Worm (Caenorhabditis elegans) whole organism, L1 larva: ENCODE measurements around the gene fmo-3.
A peak's percentile ranks its signal among the peaks of the same experiment; 100 is the strongest.

Experiments
- C04F5.9 ChIP-seq: sonication (generic microtip); optimal IDR thresholded peaks from 2 replicates; lab custom pipeline; 2016; ENCODE audit warnings: missing genetic modification characterization, missing compliant biosample characterization
- C34B4.2 ChIP-seq: sonication (generic microtip); optimal IDR thresholded peaks from 2 replicates; lab custom pipeline; 2017; ENCODE audit warnings: mild to moderate bottlenecking, missing genetic modification characterization, missing compliant biosample characterization
- F16B12.6 ChIP-seq: fragments of 150-350 bp; optimal IDR thresholded peaks from 2 replicates; lab custom pipeline; 2014; ENCODE audit warnings: missing biosample characterization, missing genetic modification characterization
- Y116A8C.19 ChIP-seq: sonication (generic microtip); optimal IDR thresholded peaks from 2 replicates; lab custom pipeline; 2016; ENCODE audit warnings: missing compliant biosample characterization, missing genetic modification characterization, borderline replicate concordance
- aha-1 ChIP-seq: fragments of 150-350 bp; optimal IDR thresholded peaks from 2 replicates; lab custom pipeline; 2014; ENCODE audit warnings: missing biosample characterization, missing genetic modification characterization
- alr-1 ChIP-seq: fragments of 200-800 bp; sonication (Bioruptor generic); optimal IDR thresholded peaks from 2 replicates; lab custom pipeline; 2018; ENCODE audit warnings: borderline replicate concordance, mild to moderate bottlenecking, missing genetic modification characterization, missing compliant biosample characterization
- ama-1 ChIP-seq: fragments of 150-350 bp; optimal IDR thresholded peaks from 2 replicates; lab custom pipeline; 2014
- ceh-8 ChIP-seq: fragments of 200-800 bp; sonication (Bioruptor generic); optimal IDR thresholded peaks from 2 replicates; lab custom pipeline; 2018; ENCODE audit warnings: mild to moderate bottlenecking, missing genetic modification characterization, moderate library complexity, missing compliant biosample characterization
- ceh-88 ChIP-seq: fragments of 200-800 bp; sonication (Bioruptor generic); IDR thresholded peaks from 2 replicates; pipeline ENCODE4 v1.3.6; 2022; ENCODE audit warnings: missing genetic modification characterization, missing compliant biosample characterization
- ceh-90 ChIP-seq: sonication (generic microtip); optimal IDR thresholded peaks from 2 replicates; lab custom pipeline; 2016; ENCODE audit warnings: missing genetic modification characterization, missing compliant biosample characterization
- efl-1 ChIP-seq, 4 experiments: fragments of 150-350 bp; optimal IDR thresholded peaks in 3 of 4; peaks in 1 of 4; 1 replicate in 1 of 4; 2 replicates in 3 of 4; lab custom pipeline; 2014; ENCODE audit warnings: missing biosample characterization in 2 of 4, missing genetic modification characterization in 2 of 4, missing genetic modification reagents in 2 of 4
- efl-3 ChIP-seq: fragments of 200-800 bp; sonication (Bioruptor generic); optimal IDR thresholded peaks from 2 replicates; lab custom pipeline; 2018; ENCODE audit warnings: mild to moderate bottlenecking, missing genetic modification characterization, missing compliant biosample characterization
- egl-13 ChIP-seq: sonication (generic microtip); optimal IDR thresholded peaks from 2 replicates; lab custom pipeline; 2016; ENCODE audit warnings: missing genotype, missing genetic modification reagents, missing genetic modification characterization, missing compliant biosample characterization
- fkh-10 ChIP-seq: sonication (generic microtip); optimal IDR thresholded peaks from 2 replicates; lab custom pipeline; 2017; ENCODE audit warnings: missing biosample characterization, missing genetic modification reagents, missing genetic modification characterization
- fkh-8 ChIP-seq: sonication (generic microtip); optimal IDR thresholded peaks from 2 replicates; lab custom pipeline; 2016; ENCODE audit warnings: mild to moderate bottlenecking, missing genetic modification characterization, missing compliant biosample characterization
- grh-1 ChIP-seq: fragments of 200-800 bp; sonication (Bioruptor generic); IDR thresholded peaks from 2 replicates; pipeline ENCODE4 v1.3.6; 2022; ENCODE audit warnings: missing genetic modification reagents, missing genetic modification characterization, missing compliant biosample characterization
- hlh-17 ChIP-seq: fragments of 200-800 bp; sonication (Bioruptor generic); optimal IDR thresholded peaks from 2 replicates; lab custom pipeline; 2018; ENCODE audit warnings: missing genetic modification characterization, mild to moderate bottlenecking, missing compliant biosample characterization, moderate library complexity, borderline replicate concordance
- hlh-4 ChIP-seq: sonication (generic microtip); optimal IDR thresholded peaks from 2 replicates; lab custom pipeline; 2016; ENCODE audit warnings: mild to moderate bottlenecking, missing genetic modification characterization, missing compliant biosample characterization
- hpl-2 ChIP-seq: fragments of 150-350 bp; optimal IDR thresholded peaks from 2 replicates; lab custom pipeline; 2014; ENCODE audit warnings: missing biosample characterization, missing genetic modification reagents, missing genetic modification characterization
- isw-1 ChIP-seq: fragments of 200-800 bp; sonication (Bioruptor generic); IDR thresholded peaks from 2 replicates; pipeline ENCODE4 v1.3.6; 2022; ENCODE audit warnings: missing genetic modification characterization, missing compliant biosample characterization
- lin-13 ChIP-seq: fragments of 150-350 bp; optimal IDR thresholded peaks from 2 replicates; lab custom pipeline; 2014; ENCODE audit warnings: missing biosample characterization, missing genetic modification reagents, missing genetic modification characterization
- lin-14 ChIP-seq: fragments of 200-800 bp; sonication (Bioruptor generic); optimal IDR thresholded peaks from 2 replicates; lab custom pipeline; 2018; ENCODE audit warnings: mild to moderate bottlenecking, missing genetic modification characterization, moderate library complexity, missing compliant biosample characterization
- lin-39 ChIP-seq: fragments of 150-350 bp; optimal IDR thresholded peaks from 2 replicates; lab custom pipeline; 2014; ENCODE audit warnings: missing biosample characterization, missing genetic modification reagents, missing genetic modification characterization
- lsy-2 ChIP-seq, 2 experiments: fragments of 150-350 bp; optimal IDR thresholded peaks; 2 replicates each; lab custom pipeline; 2014; ENCODE audit warnings: missing biosample characterization in 2 of 2, missing genetic modification characterization in 2 of 2
- mab-9 ChIP-seq: fragments of 200-800 bp; sonication (Bioruptor generic); IDR thresholded peaks from 2 replicates; pipeline ENCODE4 v1.3.6; 2022; ENCODE audit warnings: missing genetic modification reagents, missing genetic modification characterization, missing compliant biosample characterization
- mdl-1 ChIP-seq, 2 experiments: fragments of 150-350 bp; optimal IDR thresholded peaks; 2 replicates each; lab custom pipeline; 2014 to 2017; ENCODE audit warnings: missing biosample characterization in 2 of 2, missing genetic modification characterization in 2 of 2, inconsistent platforms in 1 of 2
- mep-1 ChIP-seq: fragments of 150-350 bp; optimal IDR thresholded peaks from 2 replicates; lab custom pipeline; 2014; ENCODE audit warnings: missing biosample characterization, missing genetic modification characterization
- nhr-11 ChIP-seq: fragments of 150-350 bp; optimal IDR thresholded peaks from 2 replicates; lab custom pipeline; 2014; ENCODE audit warnings: missing biosample characterization, missing genetic modification characterization
- nhr-237 ChIP-seq: fragments of 150-350 bp; optimal IDR thresholded peaks from 2 replicates; lab custom pipeline; 2014; ENCODE audit warnings: missing biosample characterization, missing genetic modification characterization
- nhr-47 ChIP-seq: sonication (generic microtip); optimal IDR thresholded peaks from 2 replicates; lab custom pipeline; 2016; ENCODE audit warnings: mild to moderate bottlenecking, missing genetic modification characterization, moderate library complexity, missing compliant biosample characterization
- nhr-76 ChIP-seq: sonication (generic microtip); optimal IDR thresholded peaks from 2 replicates; lab custom pipeline; 2017; ENCODE audit warnings: missing biosample characterization, missing genetic modification characterization
- nhr-77 ChIP-seq: fragments of 150-350 bp; optimal IDR thresholded peaks from 2 replicates; lab custom pipeline; 2014; ENCODE audit warnings: missing biosample characterization, missing genetic modification characterization
- pag-3 ChIP-seq: sonication (generic microtip); optimal IDR thresholded peaks from 2 replicates; lab custom pipeline; 2017; ENCODE audit warnings: missing genetic modification characterization, mild to moderate bottlenecking, missing compliant biosample characterization, antibody characterized with exemption, borderline replicate concordance; ENCODE audit not compliant: insufficient read depth
- pax-3 ChIP-seq: fragments of 200-800 bp; sonication (Bioruptor generic); optimal IDR thresholded peaks from 2 replicates; lab custom pipeline; 2018; ENCODE audit warnings: mild to moderate bottlenecking, missing genetic modification characterization, moderate library complexity, missing compliant biosample characterization
- pqm-1 ChIP-seq: sonication (generic microtip); optimal IDR thresholded peaks from 3 replicates; lab custom pipeline; 2017; ENCODE audit warnings: missing biosample characterization, missing genetic modification characterization
- rnt-1 ChIP-seq: sonication (generic microtip); optimal IDR thresholded peaks from 2 replicates; lab custom pipeline; 2016; ENCODE audit warnings: mild to moderate bottlenecking, missing genetic modification characterization, moderate library complexity, missing compliant biosample characterization
- skn-1 ChIP-seq: fragments of 150-350 bp; optimal IDR thresholded peaks from 2 replicates; lab custom pipeline; 2014; ENCODE audit warnings: missing biosample characterization, missing genetic modification characterization
- snu-23 ChIP-seq: sonication (generic microtip); optimal IDR thresholded peaks from 2 replicates; lab custom pipeline; 2016; ENCODE audit warnings: missing genetic modification characterization, missing compliant biosample characterization
- sptf-1 ChIP-seq: fragments of 150-350 bp; optimal IDR thresholded peaks from 2 replicates; lab custom pipeline; 2014; ENCODE audit warnings: missing biosample characterization, missing genetic modification characterization
- swsn-7 ChIP-seq: sonication (generic microtip); optimal IDR thresholded peaks from 2 replicates; lab custom pipeline; 2016; ENCODE audit warnings: missing genetic modification characterization, missing compliant biosample characterization
- unc-30 ChIP-seq: sonication (generic microtip); optimal IDR thresholded peaks from 2 replicates; lab custom pipeline; 2017; ENCODE audit warnings: missing biosample characterization, missing genetic modification characterization
- unc-86 ChIP-seq: sonication (generic microtip); optimal IDR thresholded peaks from 2 replicates; lab custom pipeline; 2016; ENCODE audit warnings: missing genetic modification characterization, missing compliant biosample characterization
- unc-98 ChIP-seq: fragments of 200-800 bp; sonication (Bioruptor generic); IDR thresholded peaks from 2 replicates; pipeline ENCODE4 v1.3.6; 2022; ENCODE audit warnings: missing genetic modification characterization, missing compliant biosample characterization
- vab-15 ChIP-seq: sonication (generic microtip); optimal IDR thresholded peaks from 2 replicates; lab custom pipeline; 2017; ENCODE audit warnings: missing genotype, mild to moderate bottlenecking, missing genetic modification characterization, missing compliant biosample characterization
- xbp-1 ChIP-seq: sonication (generic microtip); optimal IDR thresholded peaks from 2 replicates; lab custom pipeline; 2016; ENCODE audit warnings: missing genetic modification characterization, missing compliant biosample characterization
- ztf-4 ChIP-seq: fragments of 150-350 bp; optimal IDR thresholded peaks from 2 replicates; lab custom pipeline; 2014; ENCODE audit warnings: missing biosample characterization, missing genetic modification characterization

Gene fmo-3

DNA sequence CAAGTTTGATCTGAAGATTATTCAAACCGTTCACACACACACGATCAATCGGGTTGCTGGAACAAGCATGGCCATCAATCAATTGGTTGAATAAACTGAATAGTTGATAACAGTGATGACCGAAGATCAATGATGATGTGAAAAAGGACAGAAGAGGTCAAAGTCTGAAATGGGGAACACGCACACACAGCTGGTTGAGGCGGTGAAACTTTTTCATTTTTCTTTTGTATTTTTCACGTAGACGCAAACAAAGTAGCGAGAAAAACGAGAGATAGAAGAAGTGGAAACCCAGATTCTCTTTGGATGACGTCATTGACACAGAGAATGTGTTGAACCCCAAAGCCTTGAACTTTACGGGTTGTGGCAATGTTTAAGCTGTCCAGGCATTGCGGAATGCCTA lies 23.0 kb downstream of the fmo-3 start (continued):
- TF ChIP-seq lin-14 (GFP tag; lab: Kevin White, UChicago) (peak; percentile 80), skn-1 (tag; lab: Kevin White, UChicago) (no peak), nhr-237 (no peak), ceh-8 (GFP tag; lab: Kevin White, UChicago) (no peak), lin-13 (GFP tag; lab: Kevin White, UChicago) (no peak), unc-30 (no peak), alr-1 (tag; lab: Kevin White, UChicago) (no peak), vab-15 (tag; lab: Kevin White, UChicago) (no peak), rnt-1 (tag; lab: Kevin White, UChicago) (peak; percentile 32), fkh-8 (tag; lab: Kevin White, UChicago) (no peak), efl-1 (optimal IDR thresholded peaks at IDR 0.05; lab: Kevin White, UChicago) (peak in 1 of 2 experiments; percentile 11), efl-1 (GFP tag; optimal IDR thresholded peaks at IDR 0.05 in 1 of 2; lab: Kevin White, UChicago) (peak in 1 of 2 experiments; percentile 93), pqm-1 (tag; lab: Kevin White, UChicago) (no peak), nhr-77 (no peak), xbp-1 (peak; percentile 0), C04F5.9 (tag; lab: Kevin White, UChicago) (no peak), unc-98 (GFP tag; lab: Robert Waterston, UW) (no peak), sptf-1 (tag; lab: Kevin White, UChicago) (no peak), lsy-2 (tag; optimal IDR thresholded peaks at IDR 0.05; lab: Kevin White, UChicago) (peak; percentile 26 to 30), mep-1 (tag; lab: Kevin White, UChicago) (peak; percentile 59), hlh-17 (GFP tag; lab: Kevin White, UChicago) (no peak), pag-3 (no peak), Y116A8C.19 (no peak), nhr-11 (no peak), fkh-10 (GFP tag; lab: Kevin White, UChicago) (no peak), efl-3 (GFP tag; lab: Kevin White, UChicago) (no peak), ceh-90 (tag; lab: Kevin White, UChicago) (no peak), egl-13 (tag; lab: Kevin White, UChicago) (no peak), aha-1 (tag; lab: Kevin White, UChicago) (no peak), swsn-7 (tag; lab: Kevin White, UChicago) (no peak), grh-1 (GFP tag; lab: Robert Waterston, UW) (peak; percentile 35; the same call in 1 of the 2 replicates), nhr-47 (tag; lab: Kevin White, UChicago) (peak; percentile 40), nhr-76 (tag; lab: Kevin White, UChicago) (peak; percentile 9), lin-39 (tag; lab: Kevin White, UChicago) (no peak), pax-3 (no peak), ztf-4 (peak; percentile 72), hlh-4 (tag; lab: Kevin White, UChicago) (no peak), isw-1 (GFP tag; lab: Robert Waterston, UW) (no peak), hpl-2 (no peak), C34B4.2 (tag; lab: Kevin White, UChicago) (no peak), unc-86 (tag; lab: Kevin White, UChicago) (no peak), ceh-88 (GFP tag; lab: Robert Waterston, UW) (no peak), ama-1 (peak; percentile 73), mdl-1 (tag; optimal IDR thresholded peaks at IDR 0.05; lab: Kevin White, UChicago) (peak in 1 of 2 experiments; percentile 46), snu-23 (peak; percentile 76), mab-9 (no peak), F16B12.6 (tag; lab: Kevin White, UChicago) (no peak)
